Fruit fly (Drosophila melanogaster): ENCODE data around the gene CG7102.

The CG7102 gene

DNA sequence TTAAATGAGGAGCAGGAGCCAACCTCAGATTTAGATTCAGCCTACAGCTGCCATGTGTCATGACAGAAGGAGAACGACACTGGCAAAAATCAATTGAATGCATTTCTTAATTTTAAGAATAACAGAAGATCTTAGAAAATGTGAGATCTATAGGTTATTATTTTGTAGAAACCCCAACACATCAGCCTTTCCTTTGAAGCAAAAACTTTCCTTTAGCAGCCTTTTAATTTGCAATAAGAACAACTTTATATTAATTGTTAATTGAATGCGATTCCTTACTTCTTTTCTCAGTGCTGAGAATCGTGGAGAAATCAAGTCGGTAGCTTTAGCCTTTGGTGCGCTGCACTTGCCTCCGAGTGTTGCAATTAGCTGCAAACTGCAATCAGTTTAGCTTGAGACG lies 33.3 kb upstream of the CG7102 start:
- TF ChIP-seq Vsx2 (GFP tag; optimal IDR thresholded peaks at IDR 0.05; ENCODE audit: partially characterized antibody) (no peak), rgr (GFP tag; optimal IDR thresholded peaks at IDR 0.05) (no peak), jim (GFP tag; optimal IDR thresholded peaks at IDR 0.05) (no peak), Mio (GFP tag; optimal IDR thresholded peaks at IDR 0.05) (no peak), Dif (GFP tag; optimal IDR thresholded peaks at IDR 0.05; ENCODE audit: partially characterized antibody) (no peak), CG9705 (GFP tag; optimal IDR thresholded peaks at IDR 0.05) (no peak), foxo (GFP tag; optimal IDR thresholded peaks at IDR 0.05) (no peak), Myc (optimal IDR thresholded peaks at IDR 0.05) (no peak), sage (GFP tag; optimal IDR thresholded peaks at IDR 0.05) (no peak)

DNA sequence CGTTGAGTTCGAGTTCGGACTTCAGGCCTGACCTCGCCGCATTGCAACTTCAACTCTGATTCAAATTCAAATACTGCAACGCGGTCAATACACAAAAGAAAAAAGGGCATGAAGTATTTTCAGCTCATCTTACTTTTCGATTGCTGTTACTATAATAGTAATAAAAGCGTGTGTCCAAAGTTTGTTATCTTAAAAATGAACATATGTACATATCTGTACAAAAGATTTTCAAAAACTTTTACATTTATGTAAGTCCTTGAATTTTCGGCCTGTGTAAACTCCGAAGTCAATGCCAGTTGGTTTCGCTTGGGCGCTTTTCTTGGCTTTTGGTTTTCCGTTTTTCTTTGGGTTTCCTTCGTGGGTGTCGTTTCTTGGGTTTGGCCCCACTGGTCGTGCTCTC lies 31.5 kb upstream of the CG7102 start:
- no peak for TF ChIP-seq tai (GFP tag; optimal IDR thresholded peaks at IDR 0.05)
- TF ChIP-seq dmrt93B (GFP tag; optimal IDR thresholded peaks at IDR 0.05): no peak
- peak; percentile 32 for TF ChIP-seq fru (GFP tag; optimal IDR thresholded peaks at IDR 0.05)
- TF ChIP-seq foxo (GFP tag; optimal IDR thresholded peaks at IDR 0.05): peak in 1 of 2 experiments; percentile 22

DNA sequence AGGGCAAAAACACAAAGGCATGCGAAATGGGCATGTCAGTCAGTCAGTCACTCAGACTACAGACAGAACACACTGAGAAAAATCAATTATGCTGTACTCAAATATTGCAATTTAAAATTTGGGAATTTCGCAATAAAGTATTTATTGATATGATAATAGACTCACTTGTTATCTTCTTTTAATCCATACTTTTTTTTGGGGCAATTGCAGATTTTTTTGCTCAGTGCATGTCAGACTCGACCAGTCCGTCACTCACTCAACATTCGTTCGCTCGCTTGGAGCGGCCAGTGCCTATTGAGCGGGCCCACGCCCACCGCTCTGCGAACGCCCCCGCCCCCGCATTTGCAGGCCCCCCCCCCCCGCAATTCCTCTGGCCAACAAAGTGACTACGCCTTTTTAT lies 29.1 kb upstream of the CG7102 start:
- peak; percentile 70 for TF ChIP-seq dsf (GFP tag; optimal IDR thresholded peaks at IDR 0.05; ENCODE audit: borderline replicate concordance)
- peak; percentile 95 for TF ChIP-seq Hnf4 (GFP tag; optimal IDR thresholded peaks at IDR 0.05)
- TF ChIP-seq Mio (GFP tag; optimal IDR thresholded peaks at IDR 0.05): peak; percentile 63
- TF ChIP-seq OdsH (GFP tag; optimal IDR thresholded peaks at IDR 0.05): peak; percentile 93
- TF ChIP-seq CG9705 (GFP tag; optimal IDR thresholded peaks at IDR 0.05): peak; percentile 55
- peak; percentile 87 for TF ChIP-seq Jra (GFP tag; optimal IDR thresholded peaks at IDR 0.05)
- TF ChIP-seq h (GFP tag; optimal IDR thresholded peaks at IDR 0.05): peak; percentile 81
- no peak for TF ChIP-seq N (GFP tag; optimal IDR thresholded peaks at IDR 0.05)
- TF ChIP-seq lola (GFP tag; optimal IDR thresholded peaks at IDR 0.05): no peak
- peak; percentile 96 for TF ChIP-seq rgr (GFP tag; optimal IDR thresholded peaks at IDR 0.05)
- no peak for TF ChIP-seq Hr78 (GFP tag; optimal IDR thresholded peaks at IDR 0.05)
- TF ChIP-seq fru (GFP tag; optimal IDR thresholded peaks at IDR 0.05): peak; percentile 94
- peak; percentile 85 for TF ChIP-seq tai (GFP tag; optimal IDR thresholded peaks at IDR 0.05)
- peak; percentile 94 for TF ChIP-seq br (GFP tag; optimal IDR thresholded peaks at IDR 0.05)
- no peak for TF ChIP-seq usp (GFP tag; optimal IDR thresholded peaks at IDR 0.05)
- no peak for TF ChIP-seq Dif (GFP tag; optimal IDR thresholded peaks at IDR 0.05; ENCODE audit: partially characterized antibody)
- TF ChIP-seq CrebA (GFP tag; optimal IDR thresholded peaks at IDR 0.05; ENCODE audit: borderline replicate concordance): peak; percentile 78
- TF ChIP-seq sv (GFP tag; optimal IDR thresholded peaks at IDR 0.05): peak; percentile 31
- TF ChIP-seq Dfd (GFP tag; optimal IDR thresholded peaks at IDR 0.05): no peak
- TF ChIP-seq woc (GFP tag; optimal IDR thresholded peaks at IDR 0.05): peak; percentile 55
- TF ChIP-seq dl (GFP tag; optimal IDR thresholded peaks at IDR 0.05; ENCODE audit: insufficient read depth in 1 of 2, partially characterized antibody in 2 of 2): no peak
- no peak for TF ChIP-seq sage (GFP tag; optimal IDR thresholded peaks at IDR 0.05)
- no peak for TF ChIP-seq Abd-B (GFP tag; optimal IDR thresholded peaks at IDR 0.05)
- peak; percentile 69 for TF ChIP-seq dmrt93B (GFP tag; optimal IDR thresholded peaks at IDR 0.05)
- TF ChIP-seq foxo (GFP tag; optimal IDR thresholded peaks at IDR 0.05): peak in 1 of 2 experiments; percentile 95
- peak; percentile 86 for TF ChIP-seq brk (GFP tag; optimal IDR thresholded peaks at IDR 0.05)
- TF ChIP-seq GATAd (GFP tag; optimal IDR thresholded peaks at IDR 0.05): peak; percentile 54
- TF ChIP-seq Myc (optimal IDR thresholded peaks at IDR 0.05): no peak
- TF ChIP-seq pan (optimal IDR thresholded peaks at IDR 0.05): no peak
- peak; percentile 91 for TF ChIP-seq psq (GFP tag; optimal IDR thresholded peaks at IDR 0.05)
- no peak for TF ChIP-seq jim (GFP tag; optimal IDR thresholded peaks at IDR 0.05)
- peak; percentile 81 for TF ChIP-seq HLH106 (tag; optimal IDR thresholded peaks at IDR 0.05)
- TF ChIP-seq Hr83 (GFP tag; optimal IDR thresholded peaks at IDR 0.05; ENCODE audit: poor library complexity, severe bottlenecking): no peak
- peak; percentile 94 for TF ChIP-seq ey (GFP tag; optimal IDR thresholded peaks at IDR 0.05)
- peak; percentile 94 for TF ChIP-seq Sp1 (GFP tag; optimal IDR thresholded peaks at IDR 0.05)
- peak; percentile 50 for TF ChIP-seq CG32264 (GFP tag; optimal IDR thresholded peaks at IDR 0.05)
- TF ChIP-seq Rel (GFP tag; optimal IDR thresholded peaks at IDR 0.05): no peak
- peak; percentile 83 for TF ChIP-seq Rel (tag; optimal IDR thresholded peaks at IDR 0.05)
- TF ChIP-seq Vsx2 (GFP tag; optimal IDR thresholded peaks at IDR 0.05; ENCODE audit: partially characterized antibody): no peak

All from whole organism, wandering third instar larva.